Worm (Caenorhabditis elegans): Measurements from ENCODE around the gene crb-3.

Gene crb-3

DNA sequence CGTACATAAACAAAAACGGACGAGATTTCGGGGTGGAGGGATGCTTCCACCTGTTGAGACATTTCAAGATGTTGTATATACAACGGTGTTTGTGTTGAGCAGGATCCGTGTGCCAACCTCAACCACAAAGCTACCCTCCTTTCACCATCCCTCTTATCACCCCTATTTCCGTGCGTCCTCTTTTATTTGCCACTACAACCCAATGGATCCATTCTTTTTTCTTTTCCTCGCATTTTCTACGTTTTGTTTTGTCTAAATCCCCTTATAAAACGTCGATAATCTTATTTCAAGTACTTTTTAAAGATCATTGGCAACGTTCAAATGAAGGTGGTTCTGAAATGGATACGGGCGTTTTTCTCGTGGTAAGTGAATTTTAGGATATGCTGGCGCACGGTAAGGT is 39.7 kb downstream of the crb-3 start, which contains the start of gene gpa-12:
Gene gpa-12 (plus strand): TSS at position 301 of the 400 bp plus-strand sequence.
- TF ChIP-seq ztf-16 (tag; optimal IDR thresholded peaks at IDR 0.05), result no peak
- no peak for TF ChIP-seq pqm-1 (tag; optimal IDR thresholded peaks at IDR 0.05)
- TF ChIP-seq ref-2 (tag; optimal IDR thresholded peaks at IDR 0.05), result no peak
- TF ChIP-seq ceh-18 (tag; optimal IDR thresholded peaks at IDR 0.05), result no peak
- no peak for TF ChIP-seq pax-1 (tag; optimal IDR thresholded peaks at IDR 0.05)
- TF ChIP-seq K02D7.2 (tag; optimal IDR thresholded peaks at IDR 0.05), result no peak
- no peak for TF ChIP-seq unc-55 (GFP tag; optimal IDR thresholded peaks at IDR 0.05)

DNA sequence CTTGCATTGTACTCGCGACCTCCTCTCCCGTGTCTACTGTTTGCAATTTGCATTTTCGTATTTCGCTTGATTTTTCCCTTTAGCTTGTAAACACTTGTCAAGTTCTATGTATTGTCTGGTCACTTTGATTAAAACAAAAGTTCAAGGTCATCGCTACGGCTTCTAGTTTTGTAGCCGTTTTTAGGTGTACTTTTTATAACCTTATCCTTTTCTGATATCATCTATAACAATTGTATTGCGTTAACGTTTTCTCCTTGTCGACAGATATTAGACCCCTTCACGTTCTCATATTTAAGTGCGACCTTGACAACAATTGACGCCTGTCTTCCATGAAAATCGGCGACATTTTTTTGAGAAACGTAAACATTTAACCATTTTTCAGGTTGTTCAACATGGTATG is 43.1 kb downstream of the crb-3 start:
- TF ChIP-seq tbx-7 (tag; optimal IDR thresholded peaks at IDR 0.05) (no peak), ceh-19 (GFP tag; optimal IDR thresholded peaks at IDR 0.05) (no peak), ztf-16 (tag; optimal IDR thresholded peaks at IDR 0.05) (no peak), ceh-31 (tag; optimal IDR thresholded peaks at IDR 0.05) (no peak), C08G9.2 (tag; optimal IDR thresholded peaks at IDR 0.05) (no peak)

DNA sequence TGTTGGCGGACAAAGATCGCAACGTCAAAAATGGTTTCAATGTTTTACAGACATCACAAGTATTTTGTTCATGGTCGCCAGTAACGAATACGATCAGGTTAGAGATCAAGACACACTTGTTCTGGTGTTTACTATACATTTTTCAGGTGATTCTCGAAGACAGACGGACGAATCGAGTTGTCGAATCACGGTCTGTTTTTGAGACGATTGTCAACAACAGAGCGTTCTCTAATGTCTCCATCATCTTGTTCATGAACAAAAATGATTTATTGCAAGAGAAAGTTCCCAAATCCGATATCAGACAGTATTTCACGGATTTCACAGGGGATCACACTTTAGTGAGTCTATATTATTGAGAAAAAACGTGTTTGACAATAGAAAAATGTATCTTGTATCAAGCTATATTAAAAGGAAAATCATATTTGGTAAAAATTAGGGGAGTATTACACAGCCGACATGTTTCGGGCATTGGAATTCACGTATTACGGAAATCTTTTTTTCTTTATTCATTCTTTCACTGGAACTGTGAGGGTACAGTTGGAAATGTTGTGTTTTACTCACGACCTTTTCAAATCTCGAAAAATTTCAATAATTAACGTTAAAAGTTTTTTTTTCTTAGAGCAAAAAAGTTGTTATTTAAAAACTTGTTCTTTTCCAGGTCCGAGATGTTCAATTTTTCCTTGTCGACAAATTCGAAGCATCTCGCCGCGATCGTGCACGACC is 44.7 kb downstream of the crb-3 start:
- TF ChIP-seq hlh-13 (GFP tag; optimal IDR thresholded peaks at IDR 0.05) (no peak), lim-6 (tag; optimal IDR thresholded peaks at IDR 0.05) (no peak), sox-4 (tag; optimal IDR thresholded peaks at IDR 0.05) (no peak), npax-4 (tag; optimal IDR thresholded peaks at IDR 0.05) (no peak), fkh-10 (GFP tag; optimal IDR thresholded peaks at IDR 0.05) (no peak), ceh-18 (tag; optimal IDR thresholded peaks at IDR 0.05) (no peak), C38D4.7 (GFP tag; optimal IDR thresholded peaks at IDR 0.05) (no peak), ceh-30 (tag; optimal IDR thresholded peaks at IDR 0.05) (no peak), ets-4 (tag; optimal IDR thresholded peaks at IDR 0.05) (no peak), sdc-2 (tag; optimal IDR thresholded peaks at IDR 0.05) (no peak), hlh-30 (tag; optimal IDR thresholded peaks at IDR 0.05; ENCODE audit: insufficient read depth) (no peak), elt-4 (tag; optimal IDR thresholded peaks at IDR 0.05) (no peak), unc-42 (tag; optimal IDR thresholded peaks at IDR 0.05) (no peak)

DNA sequence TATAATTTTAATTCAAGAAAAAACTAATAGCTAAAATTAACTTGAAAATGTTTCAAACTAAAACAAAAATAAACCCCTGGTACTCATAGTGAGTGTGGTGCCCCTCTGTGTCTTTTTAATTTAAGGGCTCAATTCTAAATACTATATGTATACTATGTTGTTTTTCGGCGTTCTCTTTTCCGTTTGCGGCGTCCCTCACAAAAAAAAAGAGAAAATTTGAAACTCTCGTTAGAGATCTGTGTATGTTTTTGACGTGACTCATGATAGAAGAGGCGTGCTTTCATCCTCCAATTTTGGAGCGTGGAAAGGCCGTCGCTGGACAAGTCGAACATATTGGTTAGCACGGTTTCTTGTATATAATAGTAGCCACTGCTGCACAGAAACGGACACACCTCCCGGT is 47.9 kb downstream of the crb-3 start, which contains the start of gene pes-8:
Gene pes-8 (plus strand): TSS at position 301 of the 400 bp plus-strand sequence.
- no peak for TF ChIP-seq ceh-19 (GFP tag; optimal IDR thresholded peaks at IDR 0.05)
- TF ChIP-seq tbx-2 (tag; optimal IDR thresholded peaks at IDR 0.05), result no peak
- no peak for TF ChIP-seq eyg-1 (tag; optimal IDR thresholded peaks at IDR 0.05)
- TF ChIP-seq ceh-18 (tag; optimal IDR thresholded peaks at IDR 0.05), result no peak
- TF ChIP-seq fkh-6 (tag; optimal IDR thresholded peaks at IDR 0.05), result no peak
- TF ChIP-seq fkh-10 (GFP tag; optimal IDR thresholded peaks at IDR 0.05), result no peak
- TF ChIP-seq C38D4.7 (GFP tag; optimal IDR thresholded peaks at IDR 0.05), result no peak
- no peak for TF ChIP-seq ceh-22 (tag; optimal IDR thresholded peaks at IDR 0.05)
- no peak for TF ChIP-seq ceh-30 (tag; optimal IDR thresholded peaks at IDR 0.05)
- TF ChIP-seq lim-6 (tag; optimal IDR thresholded peaks at IDR 0.05), result no peak
- no peak for TF ChIP-seq elt-2 (tag; optimal IDR thresholded peaks at IDR 0.05)
- TF ChIP-seq unc-55 (GFP tag; optimal IDR thresholded peaks at IDR 0.05), result no peak

DNA sequence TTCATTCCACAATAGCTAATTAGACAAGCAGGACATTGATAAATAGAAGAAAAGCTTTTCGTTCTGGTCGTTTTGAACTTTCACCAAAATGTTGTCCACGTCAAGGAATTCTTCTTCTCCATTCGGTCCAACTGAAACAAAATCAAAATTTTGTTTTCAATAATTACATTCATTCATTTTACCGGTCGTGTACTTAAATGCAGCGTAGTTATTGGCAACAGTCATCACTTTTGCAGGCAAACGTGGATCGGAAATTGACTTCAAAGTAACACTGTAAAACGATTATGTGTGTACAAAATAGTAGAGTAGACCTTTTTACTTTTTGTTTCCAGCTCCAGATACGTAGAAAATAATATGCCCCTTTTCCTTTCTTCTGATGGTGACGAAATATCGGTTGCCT is 52.4 kb downstream of the crb-3 start:
- TF ChIP-seq sox-4 (tag; optimal IDR thresholded peaks at IDR 0.05) (no peak), dve-1 (tag; optimal IDR thresholded peaks at IDR 0.05) (no peak), zip-5 (tag; optimal IDR thresholded peaks at IDR 0.05) (no peak), ets-4 (tag; optimal IDR thresholded peaks at IDR 0.05) (no peak), sdc-2 (tag; optimal IDR thresholded peaks at IDR 0.05) (no peak), nhr-11 (tag; optimal IDR thresholded peaks at IDR 0.05) (no peak), ceh-31 (tag; optimal IDR thresholded peaks at IDR 0.05) (no peak), pros-1 (tag; optimal IDR thresholded peaks at IDR 0.05) (no peak), fax-1 (tag; optimal IDR thresholded peaks at IDR 0.05) (no peak), tbx-2 (tag; optimal IDR thresholded peaks at IDR 0.05) (no peak), mec-3 (tag; optimal IDR thresholded peaks at IDR 0.05; ENCODE audit: borderline replicate concordance) (no peak), ceh-22 (tag; optimal IDR thresholded peaks at IDR 0.05) (no peak), ceh-48 (tag; optimal IDR thresholded peaks at IDR 0.05) (no peak), ceh-34 (tag; optimal IDR thresholded peaks at IDR 0.05) (no peak), K09A11.1 (tag; optimal IDR thresholded peaks at IDR 0.05; ENCODE audit: insufficient read depth) (no peak)
